Worm (Caenorhabditis elegans) whole organism, L3 larva: ENCODE measurements around the gene lips-13.

Experiments
- R02D3.7 ChIP-seq: fragments of 150-350 bp; optimal IDR thresholded peaks from 2 replicates; lab custom pipeline; 2014; ENCODE audit warnings: missing biosample characterization, missing genetic modification characterization
- ama-1 ChIP-seq: fragments of 150-350 bp; optimal IDR thresholded peaks from 2 replicates; lab custom pipeline; 2018
- ceh-82 ChIP-seq: fragments of 150-350 bp; optimal IDR thresholded peaks from 2 replicates; lab custom pipeline; 2014; ENCODE audit warnings: missing biosample characterization, missing genetic modification characterization
- ceh-9 ChIP-seq: sonication (generic microtip); optimal IDR thresholded peaks from 2 replicates; lab custom pipeline; 2018; ENCODE audit warnings: missing biosample characterization, missing genetic modification characterization
- daf-12 ChIP-seq: fragments of 150-350 bp; optimal IDR thresholded peaks from 2 replicates; lab custom pipeline; 2014; ENCODE audit warnings: missing biosample characterization, missing genetic modification reagents, missing genetic modification characterization
- egl-27 ChIP-seq: sonication (generic microtip); optimal IDR thresholded peaks from 4 replicates; lab custom pipeline; 2017; ENCODE audit warnings: missing biosample characterization, missing genetic modification reagents, missing genetic modification characterization
- elt-1 ChIP-seq: fragments of 150-350 bp; optimal IDR thresholded peaks from 2 replicates; lab custom pipeline; 2014; ENCODE audit warnings: missing biosample characterization, missing genetic modification characterization
- fkh-10 ChIP-seq: sonication (generic microtip); optimal IDR thresholded peaks from 2 replicates; lab custom pipeline; 2017; ENCODE audit warnings: missing biosample characterization, missing genetic modification reagents, missing genetic modification characterization
- fkh-2 ChIP-seq: fragments of 150-350 bp; optimal IDR thresholded peaks from 2 replicates; lab custom pipeline; 2014; ENCODE audit warnings: missing biosample characterization, missing genetic modification reagents, missing genetic modification characterization
- fos-1 ChIP-seq: fragments of 150-350 bp; optimal IDR thresholded peaks from 2 replicates; lab custom pipeline; 2014; ENCODE audit warnings: missing biosample characterization, missing genetic modification characterization
- lsy-12 ChIP-seq: sonication (generic microtip); optimal IDR thresholded peaks from 2 replicates; lab custom pipeline; 2016; ENCODE audit warnings: mild to moderate bottlenecking, missing genetic modification characterization, missing compliant biosample characterization
- mdl-1 ChIP-seq: fragments of 150-350 bp; optimal IDR thresholded peaks from 2 replicates; lab custom pipeline; 2014; ENCODE audit warnings: missing biosample characterization, missing genetic modification characterization
- nfya-1 ChIP-seq: sonication (generic microtip); optimal IDR thresholded peaks from 2 replicates; lab custom pipeline; 2017; ENCODE audit warnings: missing genetic modification characterization, mild to moderate bottlenecking, missing compliant biosample characterization, antibody characterized with exemption, moderate library complexity; ENCODE audit not compliant: insufficient read depth
- nhr-11 ChIP-seq: fragments of 150-350 bp; optimal IDR thresholded peaks from 2 replicates; lab custom pipeline; 2014; ENCODE audit warnings: missing biosample characterization, missing genetic modification characterization
- nhr-12 ChIP-seq: fragments of 150-350 bp; optimal IDR thresholded peaks from 2 replicates; lab custom pipeline; 2014; ENCODE audit warnings: missing biosample characterization, missing genetic modification characterization
- nhr-237 ChIP-seq: fragments of 150-350 bp; optimal IDR thresholded peaks from 2 replicates; lab custom pipeline; 2014; ENCODE audit warnings: missing biosample characterization, missing genetic modification characterization
- nhr-25 ChIP-seq: sonication (generic microtip); optimal IDR thresholded peaks from 2 replicates; lab custom pipeline; 2017; ENCODE audit warnings: missing biosample characterization, missing genetic modification characterization
- nhr-28 ChIP-seq: fragments of 150-350 bp; optimal IDR thresholded peaks from 2 replicates; lab custom pipeline; 2014; ENCODE audit warnings: missing biosample characterization, missing genetic modification characterization
- nhr-76 ChIP-seq: fragments of 150-350 bp; sonication (generic microtip); optimal IDR thresholded peaks from 5 replicates; lab custom pipeline; 2014; ENCODE audit warnings: missing biosample characterization, missing genetic modification characterization
- nhr-77 ChIP-seq: fragments of 150-350 bp; optimal IDR thresholded peaks from 2 replicates; lab custom pipeline; 2014; ENCODE audit warnings: missing biosample characterization, missing genetic modification characterization
- pha-4 ChIP-seq: fragments of 150-350 bp; optimal IDR thresholded peaks from 2 replicates; lab custom pipeline; 2014; ENCODE audit warnings: missing biosample characterization, missing genetic modification reagents, missing genetic modification characterization
- pqm-1 ChIP-seq: fragments of 150-350 bp; optimal IDR thresholded peaks from 2 replicates; lab custom pipeline; 2017; ENCODE audit warnings: missing biosample characterization, missing genetic modification characterization, inconsistent platforms
- skn-1 ChIP-seq: fragments of 150-350 bp; optimal IDR thresholded peaks from 2 replicates; lab custom pipeline; 2014; ENCODE audit warnings: missing biosample characterization, missing genetic modification characterization
- tbx-2 ChIP-seq: sonication (generic microtip); optimal IDR thresholded peaks from 2 replicates; lab custom pipeline; 2016; ENCODE audit warnings: mild to moderate bottlenecking, missing genetic modification characterization, missing compliant biosample characterization
- unc-39 ChIP-seq: sonication (generic microtip); optimal IDR thresholded peaks from 4 replicates; lab custom pipeline; 2017; ENCODE audit warnings: missing biosample characterization, missing genetic modification characterization
- unc-62 ChIP-seq: fragments of 150-350 bp; sonication (generic microtip); optimal IDR thresholded peaks from 4 replicates; lab custom pipeline; 2014; ENCODE audit warnings: missing biosample characterization, missing genetic modification reagents, missing genetic modification characterization
- zag-1 ChIP-seq: fragments of 150-350 bp; optimal IDR thresholded peaks from 2 replicates; lab custom pipeline; 2014; ENCODE audit warnings: missing biosample characterization, missing genetic modification characterization
- ztf-11 ChIP-seq: fragments of 150-350 bp; optimal IDR thresholded peaks from 2 replicates; lab custom pipeline; 2014; ENCODE audit warnings: missing biosample characterization, missing genetic modification characterization

lips-13 gene

DNA sequence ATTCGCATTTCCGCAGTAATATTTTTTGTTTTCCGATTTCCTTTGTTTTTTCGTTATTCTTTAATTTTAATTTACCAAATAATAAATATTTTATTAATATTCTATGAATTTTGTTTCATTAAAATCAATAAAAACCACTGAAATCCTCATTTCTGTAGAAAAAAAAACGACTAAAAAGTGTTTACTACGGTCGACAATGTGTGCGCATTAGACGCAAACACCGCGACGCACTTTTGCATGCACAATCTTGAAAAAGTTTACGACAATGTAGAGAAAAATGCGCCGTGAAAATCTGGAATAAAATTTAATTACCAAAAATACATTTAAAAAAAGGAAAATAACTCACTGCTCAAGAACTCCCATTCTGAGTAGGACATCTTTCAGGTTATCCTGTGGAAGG, 46.4 kb downstream of the lips-13 start:
- TF ChIP-seq nhr-25, result no peak
- TF ChIP-seq fkh-2 (tag; lab: Kevin White, UChicago), result no peak
- TF ChIP-seq pha-4, result no peak
- no peak for TF ChIP-seq nfya-1 (tag; lab: Kevin White, UChicago)
- no peak for TF ChIP-seq unc-39
- no peak for TF ChIP-seq nhr-12 (tag; lab: Kevin White, UChicago)
- TF ChIP-seq, all 47 proteins: peak for 0

DNA sequence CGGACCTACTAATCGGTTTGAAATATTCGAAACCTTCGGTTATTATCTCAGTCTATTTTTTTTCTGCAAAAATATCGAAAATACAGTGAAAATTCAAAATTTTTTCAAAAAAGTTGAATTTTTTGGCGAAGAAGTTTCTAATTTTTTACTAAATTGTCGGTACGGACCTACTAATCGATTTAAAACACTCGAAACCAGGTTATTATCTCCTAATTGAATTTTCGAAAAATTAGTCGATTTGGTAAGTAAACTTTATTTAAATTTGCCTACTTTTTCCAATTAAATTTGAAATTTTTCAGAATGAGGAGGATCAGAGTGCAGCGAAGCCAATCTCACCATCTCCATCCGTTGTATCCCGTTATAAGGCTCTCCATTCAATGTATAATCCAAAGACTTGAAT, 47.0 kb downstream of the lips-13 start, which contains the start of gene K02E7.12:
Gene K02E7.12, plus strand, starts transcription at position 301 of the 400 bp plus-strand sequence.
- TF ChIP-seq nhr-11 (tag; lab: Kevin White, UChicago), result no peak
- TF ChIP-seq nhr-25, result no peak
- TF ChIP-seq nhr-76, result no peak
- no peak for TF ChIP-seq fos-1 (tag; lab: Kevin White, UChicago)
- TF ChIP-seq pqm-1 (tag; lab: Kevin White, UChicago), result no peak
- no peak for TF ChIP-seq daf-12 (tag; lab: Kevin White, UChicago)
- no peak for TF ChIP-seq mdl-1 (tag; lab: Kevin White, UChicago)
- no peak for TF ChIP-seq R02D3.7 (tag; lab: Kevin White, UChicago)
- TF ChIP-seq fkh-2 (tag; lab: Kevin White, UChicago), result no peak
- no peak for TF ChIP-seq ztf-11
- no peak for TF ChIP-seq nhr-28 (tag; lab: Kevin White, UChicago)
- TF ChIP-seq ama-1, result no peak
- TF ChIP-seq zag-1 (tag; lab: Kevin White, UChicago), result no peak
- TF ChIP-seq unc-62, result no peak
- TF ChIP-seq fkh-10, result no peak
- TF ChIP-seq elt-1 (tag; lab: Kevin White, UChicago), result no peak
- no peak for TF ChIP-seq skn-1
- no peak for TF ChIP-seq nhr-77 (tag; lab: Kevin White, UChicago)
- TF ChIP-seq nhr-237 (tag; lab: Kevin White, UChicago), result no peak

DNA sequence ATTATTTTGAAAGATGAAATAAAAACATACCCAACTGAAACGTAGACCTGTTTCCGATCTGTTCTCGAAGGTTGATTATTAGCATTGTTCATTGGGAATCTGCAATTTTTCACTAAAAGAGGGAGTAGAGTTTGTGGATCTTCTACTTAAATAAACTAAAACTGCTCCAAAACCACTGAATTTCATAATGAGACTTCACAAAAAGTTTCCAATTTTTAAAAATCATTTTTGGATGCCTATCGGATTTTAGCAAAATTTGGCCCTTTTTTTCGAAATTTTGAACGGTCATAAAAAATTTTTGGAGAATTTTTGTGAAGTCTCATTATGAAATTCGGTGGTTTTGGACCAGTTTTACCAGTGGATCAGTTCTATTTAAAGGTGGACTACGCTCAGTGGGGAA, 50.9 kb downstream of the lips-13 start, which contains the start of gene K02E7.10:
Gene K02E7.10, minus strand, starts transcription at position 101 of the 400 bp plus-strand sequence.
- TF ChIP-seq lsy-12, result no peak
- no peak for TF ChIP-seq ztf-11
- no peak for TF ChIP-seq ceh-82
- no peak for TF ChIP-seq nhr-28 (tag; lab: Kevin White, UChicago)
- TF ChIP-seq tbx-2 (tag; lab: Kevin White, UChicago), result no peak
- no peak for TF ChIP-seq daf-12 (tag; lab: Kevin White, UChicago)
- no peak for TF ChIP-seq egl-27 (tag; lab: Kevin White, UChicago)
- no peak for TF ChIP-seq zag-1 (tag; lab: Kevin White, UChicago)
- no peak for TF ChIP-seq elt-1 (tag; lab: Kevin White, UChicago)
- TF ChIP-seq fkh-10, result no peak
- TF ChIP-seq fkh-2 (tag; lab: Kevin White, UChicago), result no peak
- no peak for TF ChIP-seq R02D3.7 (tag; lab: Kevin White, UChicago)
- no peak for TF ChIP-seq ceh-9 (tag; lab: Kevin White, UChicago)
